Worm (Caenorhabditis elegans) whole organism, midembryonic: ENCODE data around the gene F22E5.23.

Experiments
- cog-1 ChIP-seq: sonication (generic microtip); optimal IDR thresholded peaks from 2 replicates; lab custom pipeline; 2016; ENCODE audit warnings: missing genetic modification characterization, missing compliant biosample characterization
- klf-2 ChIP-seq: fragments of 200-800 bp; sonication (Bioruptor generic); conservative IDR thresholded peaks from 2 replicates; pipeline ENCODE4 v1.3.6; 2022; ENCODE audit warnings: missing genetic modification reagents, missing genetic modification characterization, missing compliant biosample characterization
- ref-1 ChIP-seq: fragments of 200-800 bp; sonication (Bioruptor generic); conservative IDR thresholded peaks from 2 replicates; pipeline ENCODE4 v1.3.6; 2022; ENCODE audit warnings: missing genetic modification reagents, missing genetic modification characterization, missing compliant biosample characterization

DNA sequence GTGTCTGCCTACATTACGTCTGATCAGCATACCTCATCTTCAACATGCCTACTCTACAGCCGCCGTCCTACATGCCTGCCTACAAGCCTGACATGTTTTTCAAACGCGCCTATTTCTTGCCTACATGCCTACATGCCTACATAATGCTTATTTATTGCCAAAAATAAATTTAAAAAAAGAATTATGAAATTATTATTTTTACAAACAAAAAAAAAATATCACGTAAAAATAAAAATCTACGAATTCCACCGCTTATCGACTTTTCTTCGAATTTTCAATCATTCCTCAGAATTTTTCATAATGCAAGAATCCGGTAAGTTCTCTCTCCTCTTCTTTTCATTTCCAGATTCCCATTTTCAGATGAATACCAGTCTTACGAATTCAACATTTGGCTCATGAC, 18.6 kb upstream of the F22E5.23 start, which contains the start of gene D2062.5:
- no peak for TF ChIP-seq ref-1 (GFP tag; lab: Robert Waterston, UW)
- no peak for TF ChIP-seq klf-2 (GFP tag; lab: Robert Waterston, UW)
- TF ChIP-seq cog-1 = no peak
